Fruit fly (Drosophila melanogaster): ENCODE results near the gene emb.

- TF ChIP-seq Dll (optimal IDR thresholded peaks at IDR 0.05) (no peak), psq (optimal IDR thresholded peaks at IDR 0.05) (no peak), CG8478 (optimal IDR thresholded peaks at IDR 0.05) (no peak), pan (optimal IDR thresholded peaks at IDR 0.05) (no peak), EcR (GFP tag; optimal IDR thresholded peaks at IDR 0.05) (no peak)
Measured at dm6 chr2L:8394180-8394579, 9.2 kb upstream of the emb start, which contains the start of gene lectin-29Ca.

All from whole organism.